Worm (Caenorhabditis elegans): Measurements from ENCODE around the gene cng-3.

cng-3 gene

ce11 chrIV:9510439-9510838, 29.6 kb upstream of the cng-3 start, which contains the start of gene C33A12.4:
TSS of gene C33A12.4 (minus strand) at chrIV:9510569.
- no peak for TF ChIP-seq dao-5 (tag; optimal IDR thresholded peaks at IDR 0.05)
- TF ChIP-seq him-1 (tag; optimal IDR thresholded peaks at IDR 0.05): no peak
- TF ChIP-seq W03F9.2 (tag; optimal IDR thresholded peaks at IDR 0.05): no peak

- TF ChIP-seq him-1 (tag; optimal IDR thresholded peaks at IDR 0.05): no peak
- TF ChIP-seq W03F9.2 (tag; optimal IDR thresholded peaks at IDR 0.05): no peak
- TF ChIP-seq dao-5 (tag; optimal IDR thresholded peaks at IDR 0.05): no peak
Measured at ce11 chrIV:9508612-9509011, 27.8 kb upstream of the cng-3 start, which contains the start of gene ethe-1. TSS of gene ethe-1 (minus strand) at chrIV:9508761.

ce11 chrIV:9506251-9506650, 25.4 kb upstream of the cng-3 start, which contains the start of gene ttr-9:
TSS of gene ttr-9 (minus strand) at chrIV:9506351.
- TF ChIP-seq him-1 (tag; optimal IDR thresholded peaks at IDR 0.05) (no peak), dao-5 (tag; optimal IDR thresholded peaks at IDR 0.05) (no peak), W03F9.2 (tag; optimal IDR thresholded peaks at IDR 0.05) (no peak)

- TF ChIP-seq dao-5 (tag; optimal IDR thresholded peaks at IDR 0.05): no peak
- no peak for TF ChIP-seq W03F9.2 (tag; optimal IDR thresholded peaks at IDR 0.05)
- TF ChIP-seq him-1 (tag; optimal IDR thresholded peaks at IDR 0.05): no peak
Measured at ce11 chrIV:9500100-9500499, 19.3 kb upstream of the cng-3 start, which contains the start of gene ugt-21. TSS of gene ugt-21 (plus strand) at chrIV:9500311.

- TF ChIP-seq dao-5 (tag; optimal IDR thresholded peaks at IDR 0.05): no peak
- no peak for TF ChIP-seq him-1 (tag; optimal IDR thresholded peaks at IDR 0.05)
- TF ChIP-seq W03F9.2 (tag; optimal IDR thresholded peaks at IDR 0.05): no peak
Measured at ce11 chrIV:9499636-9500035, 18.8 kb upstream of the cng-3 start.

ce11 chrIV:9498088-9498487, 17.3 kb upstream of the cng-3 start, which contains the start of gene sru-4:
TSS of gene sru-4 (plus strand) at chrIV:9498388.
- no peak for TF ChIP-seq him-1 (tag; optimal IDR thresholded peaks at IDR 0.05)
- no peak for TF ChIP-seq dao-5 (tag; optimal IDR thresholded peaks at IDR 0.05)
- no peak for TF ChIP-seq W03F9.2 (tag; optimal IDR thresholded peaks at IDR 0.05)

- TF ChIP-seq dao-5 (tag; optimal IDR thresholded peaks at IDR 0.05) (no peak), him-1 (tag; optimal IDR thresholded peaks at IDR 0.05) (no peak), W03F9.2 (tag; optimal IDR thresholded peaks at IDR 0.05) (no peak)
Measured at ce11 chrIV:9496306-9496705, 15.5 kb upstream of the cng-3 start, which contains the start of gene sru-3. TSS of gene sru-3 (plus strand) at chrIV:9496606.

- no peak for TF ChIP-seq him-1 (tag; optimal IDR thresholded peaks at IDR 0.05)
- TF ChIP-seq dao-5 (tag; optimal IDR thresholded peaks at IDR 0.05): no peak
- TF ChIP-seq W03F9.2 (tag; optimal IDR thresholded peaks at IDR 0.05): no peak
Measured at ce11 chrIV:9490320-9490719, 9.5 kb upstream of the cng-3 start, which contains the start of gene sru-6. TSS of gene sru-6 (plus strand) at chrIV:9490620.

ce11 chrIV:9488315-9488714, 7.5 kb upstream of the cng-3 start, which contains the start of gene sru-1:
TSS of gene sru-1 (plus strand) at chrIV:9488615.
- TF ChIP-seq dao-5 (tag; optimal IDR thresholded peaks at IDR 0.05) (no peak), him-1 (tag; optimal IDR thresholded peaks at IDR 0.05) (no peak), W03F9.2 (tag; optimal IDR thresholded peaks at IDR 0.05) (no peak)

- TF ChIP-seq W03F9.2 (tag; optimal IDR thresholded peaks at IDR 0.05): no peak
- TF ChIP-seq dao-5 (tag; optimal IDR thresholded peaks at IDR 0.05): no peak
- no peak for TF ChIP-seq him-1 (tag; optimal IDR thresholded peaks at IDR 0.05)
Measured at ce11 chrIV:9486779-9487178, 5.9 kb upstream of the cng-3 start.

- TF ChIP-seq dao-5 (tag; optimal IDR thresholded peaks at IDR 0.05) (no peak), W03F9.2 (tag; optimal IDR thresholded peaks at IDR 0.05) (no peak), him-1 (tag; optimal IDR thresholded peaks at IDR 0.05) (no peak)
Measured at ce11 chrIV:9485972-9486371, 5.1 kb upstream of the cng-3 start, which contains the start of gene sru-2. TSS of gene sru-2 (plus strand) at chrIV:9486272.

ce11 chrIV:9485040-9485439, 4.2 kb upstream of the cng-3 start, which contains the start of gene gadr-2:
TSS of gene gadr-2 (minus strand) at chrIV:9485140.
- TF ChIP-seq dao-5 (tag; optimal IDR thresholded peaks at IDR 0.05): no peak
- no peak for TF ChIP-seq W03F9.2 (tag; optimal IDR thresholded peaks at IDR 0.05)
- no peak for TF ChIP-seq him-1 (tag; optimal IDR thresholded peaks at IDR 0.05)

- TF ChIP-seq W03F9.2 (tag; optimal IDR thresholded peaks at IDR 0.05): no peak
- peak; percentile 88 for TF ChIP-seq dao-5 (tag; optimal IDR thresholded peaks at IDR 0.05)
- TF ChIP-seq him-1 (tag; optimal IDR thresholded peaks at IDR 0.05): peak; percentile 36
Measured at ce11 chrIV:9477135-9477928, 3.5 kb downstream of the cng-3 start, which contains the start of gene wrt-3. TSS of gene wrt-3 (minus strand) at chrIV:9477456.

- no peak for TF ChIP-seq W03F9.2 (tag; optimal IDR thresholded peaks at IDR 0.05)
- TF ChIP-seq dao-5 (tag; optimal IDR thresholded peaks at IDR 0.05): no peak
- TF ChIP-seq him-1 (tag; optimal IDR thresholded peaks at IDR 0.05): no peak
Measured at ce11 chrIV:9469293-9469692, 11.5 kb downstream of the cng-3 start.
